Worm (Caenorhabditis elegans) whole organism, L1 larva: ENCODE results near the gene B0250.7.

Experiments
- C04F5.9 ChIP-seq: sonication (generic microtip); optimal IDR thresholded peaks from 2 replicates; lab custom pipeline; 2016; ENCODE audit warnings: missing genetic modification characterization, missing compliant biosample characterization
- C16A3.4 ChIP-seq: fragments of 150-350 bp; optimal IDR thresholded peaks from 2 replicates; lab custom pipeline; 2014; ENCODE audit warnings: missing biosample characterization, missing genetic modification characterization
- Y116A8C.19 ChIP-seq: sonication (generic microtip); optimal IDR thresholded peaks from 2 replicates; lab custom pipeline; 2016; ENCODE audit warnings: missing compliant biosample characterization, missing genetic modification characterization, borderline replicate concordance
- aly-2 ChIP-seq: fragments of 150-350 bp; optimal IDR thresholded peaks from 2 replicates; lab custom pipeline; 2014; ENCODE audit warnings: missing biosample characterization, missing genetic modification characterization
- ama-1 ChIP-seq: fragments of 150-350 bp; optimal IDR thresholded peaks from 2 replicates; lab custom pipeline; 2014
- blmp-1 ChIP-seq: fragments of 150-350 bp; optimal IDR thresholded peaks from 2 replicates; lab custom pipeline; 2014; ENCODE audit warnings: missing biosample characterization, missing genetic modification characterization
- ceh-63 ChIP-seq: fragments of 200-800 bp; sonication (Bioruptor generic); optimal IDR thresholded peaks from 2 replicates; lab custom pipeline; 2018; ENCODE audit warnings: mild to moderate bottlenecking, missing genetic modification characterization, missing compliant biosample characterization
- ceh-82 ChIP-seq, 3 experiments: fragments of 150-350 bp in 1 of 3; sonication (generic microtip) in 2 of 3; optimal IDR thresholded peaks; 2 replicates each; lab custom pipeline; 2014 to 2017; ENCODE audit warnings: missing biosample characterization in 3 of 3, missing genetic modification characterization in 3 of 3
- ceh-88 ChIP-seq: fragments of 200-800 bp; sonication (Bioruptor generic); IDR thresholded peaks from 2 replicates; pipeline ENCODE4 v1.3.6; 2022; ENCODE audit warnings: missing genetic modification characterization, missing compliant biosample characterization
- ces-1 ChIP-seq: fragments of 150-350 bp; optimal IDR thresholded peaks from 2 replicates; lab custom pipeline; 2014; ENCODE audit warnings: missing biosample characterization, missing genetic modification reagents, missing genetic modification characterization
- dpl-1 ChIP-seq, 3 experiments: fragments of 150-350 bp in 2 of 3; sonication (generic microtip) in 1 of 3; optimal IDR thresholded peaks; 2 replicates each; lab custom pipeline; 2014 to 2017; ENCODE audit warnings: missing biosample characterization in 3 of 3, missing genetic modification characterization in 3 of 3, missing genetic modification reagents in 3 of 3
- dsc-1 ChIP-seq: sonication (generic microtip); optimal IDR thresholded peaks from 2 replicates; lab custom pipeline; 2016; ENCODE audit warnings: mild to moderate bottlenecking, missing genetic modification characterization, missing compliant biosample characterization
- efl-3 ChIP-seq: fragments of 200-800 bp; sonication (Bioruptor generic); optimal IDR thresholded peaks from 2 replicates; lab custom pipeline; 2018; ENCODE audit warnings: mild to moderate bottlenecking, missing genetic modification characterization, missing compliant biosample characterization
- egl-13 ChIP-seq: sonication (generic microtip); optimal IDR thresholded peaks from 2 replicates; lab custom pipeline; 2016; ENCODE audit warnings: missing genotype, missing genetic modification reagents, missing genetic modification characterization, missing compliant biosample characterization
- elt-3 ChIP-seq, 6 experiments: fragments of 150-350 bp in 1 of 6; sonication (generic microtip); optimal IDR thresholded peaks; 2 replicates each; lab custom pipeline; 2017 to 2018; ENCODE audit warnings: missing biosample characterization in 6 of 6, missing genetic modification characterization in 6 of 6, inconsistent platforms in 1 of 6
- fkh-8 ChIP-seq: sonication (generic microtip); optimal IDR thresholded peaks from 2 replicates; lab custom pipeline; 2016; ENCODE audit warnings: mild to moderate bottlenecking, missing genetic modification characterization, missing compliant biosample characterization
- fos-1 ChIP-seq: fragments of 150-350 bp; optimal IDR thresholded peaks from 2 replicates; lab custom pipeline; 2014; ENCODE audit warnings: missing biosample characterization, missing genetic modification characterization
- grh-1 ChIP-seq: fragments of 200-800 bp; sonication (Bioruptor generic); IDR thresholded peaks from 2 replicates; pipeline ENCODE4 v1.3.6; 2022; ENCODE audit warnings: missing genetic modification reagents, missing genetic modification characterization, missing compliant biosample characterization
- hlh-17 ChIP-seq: fragments of 200-800 bp; sonication (Bioruptor generic); optimal IDR thresholded peaks from 2 replicates; lab custom pipeline; 2018; ENCODE audit warnings: missing genetic modification characterization, mild to moderate bottlenecking, missing compliant biosample characterization, moderate library complexity, borderline replicate concordance
- hpl-2 ChIP-seq: fragments of 150-350 bp; optimal IDR thresholded peaks from 2 replicates; lab custom pipeline; 2014; ENCODE audit warnings: missing biosample characterization, missing genetic modification reagents, missing genetic modification characterization
- irx-1 ChIP-seq: sonication (generic microtip); optimal IDR thresholded peaks from 2 replicates; lab custom pipeline; 2016; ENCODE audit warnings: missing genetic modification characterization, missing compliant biosample characterization
- lin-13 ChIP-seq: fragments of 150-350 bp; optimal IDR thresholded peaks from 2 replicates; lab custom pipeline; 2014; ENCODE audit warnings: missing biosample characterization, missing genetic modification reagents, missing genetic modification characterization
- lin-14 ChIP-seq: fragments of 200-800 bp; sonication (Bioruptor generic); optimal IDR thresholded peaks from 2 replicates; lab custom pipeline; 2018; ENCODE audit warnings: mild to moderate bottlenecking, missing genetic modification characterization, moderate library complexity, missing compliant biosample characterization
- lin-15B ChIP-seq: fragments of 150-350 bp; sonication (generic microtip); optimal IDR thresholded peaks from 3 replicates; lab custom pipeline; 2014; ENCODE audit warnings: missing biosample characterization, missing genetic modification characterization
- lin-35 ChIP-seq, 2 experiments: fragments of 150-350 bp; optimal IDR thresholded peaks; 2 replicates each; lab custom pipeline; 2014; ENCODE audit warnings: missing biosample characterization in 2 of 2, missing genetic modification characterization in 2 of 2, missing genetic modification reagents in 2 of 2
- lsy-2 ChIP-seq, 2 experiments: fragments of 150-350 bp; optimal IDR thresholded peaks; 2 replicates each; lab custom pipeline; 2014; ENCODE audit warnings: missing biosample characterization in 2 of 2, missing genetic modification characterization in 2 of 2
- mab-9 ChIP-seq: fragments of 200-800 bp; sonication (Bioruptor generic); IDR thresholded peaks from 2 replicates; pipeline ENCODE4 v1.3.6; 2022; ENCODE audit warnings: missing genetic modification reagents, missing genetic modification characterization, missing compliant biosample characterization
- mep-1 ChIP-seq: fragments of 150-350 bp; optimal IDR thresholded peaks from 2 replicates; lab custom pipeline; 2014; ENCODE audit warnings: missing biosample characterization, missing genetic modification characterization
- nhr-12 ChIP-seq: sonication (generic microtip); optimal IDR thresholded peaks from 2 replicates; lab custom pipeline; 2017; ENCODE audit warnings: missing biosample characterization, missing genetic modification characterization
- nhr-19 ChIP-seq: fragments of 200-800 bp; sonication (Bioruptor generic); conservative IDR thresholded peaks from 2 replicates; pipeline ENCODE4 v1.3.6; 2022; ENCODE audit warnings: missing genetic modification characterization, missing compliant biosample characterization
- nhr-20 ChIP-seq: sonication (generic microtip); optimal IDR thresholded peaks from 2 replicates; lab custom pipeline; 2016; ENCODE audit warnings: mild to moderate bottlenecking, missing genetic modification characterization, missing compliant biosample characterization
- nhr-237 ChIP-seq: fragments of 150-350 bp; optimal IDR thresholded peaks from 2 replicates; lab custom pipeline; 2014; ENCODE audit warnings: missing biosample characterization, missing genetic modification characterization
- nhr-47 ChIP-seq: sonication (generic microtip); optimal IDR thresholded peaks from 2 replicates; lab custom pipeline; 2016; ENCODE audit warnings: mild to moderate bottlenecking, missing genetic modification characterization, moderate library complexity, missing compliant biosample characterization
- nhr-76 ChIP-seq: sonication (generic microtip); optimal IDR thresholded peaks from 2 replicates; lab custom pipeline; 2017; ENCODE audit warnings: missing biosample characterization, missing genetic modification characterization
- nhr-77 ChIP-seq: fragments of 150-350 bp; optimal IDR thresholded peaks from 2 replicates; lab custom pipeline; 2014; ENCODE audit warnings: missing biosample characterization, missing genetic modification characterization
- nhr-90 ChIP-seq: sonication (generic microtip); optimal IDR thresholded peaks from 2 replicates; lab custom pipeline; 2016; ENCODE audit warnings: mild to moderate bottlenecking, missing genetic modification characterization, missing compliant biosample characterization; ENCODE audit not compliant: poor library complexity
- pag-3 ChIP-seq: sonication (generic microtip); optimal IDR thresholded peaks from 2 replicates; lab custom pipeline; 2017; ENCODE audit warnings: missing genetic modification characterization, mild to moderate bottlenecking, missing compliant biosample characterization, antibody characterized with exemption, borderline replicate concordance; ENCODE audit not compliant: insufficient read depth
- pax-3 ChIP-seq: fragments of 200-800 bp; sonication (Bioruptor generic); optimal IDR thresholded peaks from 2 replicates; lab custom pipeline; 2018; ENCODE audit warnings: mild to moderate bottlenecking, missing genetic modification characterization, moderate library complexity, missing compliant biosample characterization
- skn-1 ChIP-seq: fragments of 150-350 bp; optimal IDR thresholded peaks from 2 replicates; lab custom pipeline; 2014; ENCODE audit warnings: missing biosample characterization, missing genetic modification characterization
- snpc-4 ChIP-seq: fragments of 150-350 bp; optimal IDR thresholded peaks from 2 replicates; lab custom pipeline; 2014; ENCODE audit warnings: missing biosample characterization, missing genetic modification characterization
- sox-4 ChIP-seq: sonication (generic microtip); optimal IDR thresholded peaks from 2 replicates; lab custom pipeline; 2016; ENCODE audit warnings: missing genetic modification characterization, missing compliant biosample characterization
- sptf-1 ChIP-seq: fragments of 150-350 bp; optimal IDR thresholded peaks from 2 replicates; lab custom pipeline; 2014; ENCODE audit warnings: missing biosample characterization, missing genetic modification characterization
- swsn-7 ChIP-seq: sonication (generic microtip); optimal IDR thresholded peaks from 2 replicates; lab custom pipeline; 2016; ENCODE audit warnings: missing genetic modification characterization, missing compliant biosample characterization
- tlp-1 ChIP-seq: fragments of 150-350 bp; optimal IDR thresholded peaks from 2 replicates; lab custom pipeline; 2014; ENCODE audit warnings: missing biosample characterization, missing genetic modification characterization
- unc-130 ChIP-seq: fragments of 150-350 bp; optimal IDR thresholded peaks from 2 replicates; lab custom pipeline; 2017; ENCODE audit warnings: missing biosample characterization, missing genetic modification characterization, inconsistent platforms
- unc-30 ChIP-seq: sonication (generic microtip); optimal IDR thresholded peaks from 2 replicates; lab custom pipeline; 2017; ENCODE audit warnings: missing biosample characterization, missing genetic modification characterization
- unc-86 ChIP-seq: sonication (generic microtip); optimal IDR thresholded peaks from 2 replicates; lab custom pipeline; 2016; ENCODE audit warnings: missing genetic modification characterization, missing compliant biosample characterization
- xbp-1 ChIP-seq: sonication (generic microtip); optimal IDR thresholded peaks from 2 replicates; lab custom pipeline; 2016; ENCODE audit warnings: missing genetic modification characterization, missing compliant biosample characterization
- zip-4 ChIP-seq: fragments of 200-800 bp; sonication (Bioruptor generic); optimal IDR thresholded peaks from 2 replicates; lab custom pipeline; 2018; ENCODE audit warnings: mild to moderate bottlenecking, missing genetic modification characterization, moderate library complexity, missing compliant biosample characterization
- ztf-11 ChIP-seq, 2 experiments: sonication (generic microtip); optimal IDR thresholded peaks; 2 replicates each; lab custom pipeline; 2016 to 2017; ENCODE audit warnings: missing genetic modification characterization in 2 of 2, missing biosample characterization in 1 of 2, missing compliant biosample characterization in 1 of 2

Gene B0250.7

DNA sequence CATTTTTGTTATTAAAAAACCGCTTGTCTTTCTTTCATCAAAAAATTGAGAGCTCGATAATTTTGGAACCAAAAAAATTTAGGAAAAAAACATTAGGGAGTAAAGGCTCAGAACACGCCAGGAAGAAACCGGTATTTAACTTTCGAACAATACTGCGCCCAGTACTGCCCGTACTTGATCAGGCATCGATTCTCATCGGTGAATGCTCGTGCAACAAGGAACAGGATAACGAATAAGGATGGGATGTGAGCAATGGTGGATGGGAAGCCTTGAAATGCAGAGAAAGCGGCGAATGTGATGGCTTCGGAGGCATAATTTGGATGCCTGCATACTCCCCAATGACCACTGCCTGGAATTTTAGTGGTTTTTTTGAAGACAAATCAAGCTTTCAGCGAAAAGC lies 4.9 kb upstream of the B0250.7 start (continued):
- TF ChIP-seq sox-4 (tag; lab: Kevin White, UChicago): no peak
- TF ChIP-seq, all 84 proteins: peak for 0

DNA sequence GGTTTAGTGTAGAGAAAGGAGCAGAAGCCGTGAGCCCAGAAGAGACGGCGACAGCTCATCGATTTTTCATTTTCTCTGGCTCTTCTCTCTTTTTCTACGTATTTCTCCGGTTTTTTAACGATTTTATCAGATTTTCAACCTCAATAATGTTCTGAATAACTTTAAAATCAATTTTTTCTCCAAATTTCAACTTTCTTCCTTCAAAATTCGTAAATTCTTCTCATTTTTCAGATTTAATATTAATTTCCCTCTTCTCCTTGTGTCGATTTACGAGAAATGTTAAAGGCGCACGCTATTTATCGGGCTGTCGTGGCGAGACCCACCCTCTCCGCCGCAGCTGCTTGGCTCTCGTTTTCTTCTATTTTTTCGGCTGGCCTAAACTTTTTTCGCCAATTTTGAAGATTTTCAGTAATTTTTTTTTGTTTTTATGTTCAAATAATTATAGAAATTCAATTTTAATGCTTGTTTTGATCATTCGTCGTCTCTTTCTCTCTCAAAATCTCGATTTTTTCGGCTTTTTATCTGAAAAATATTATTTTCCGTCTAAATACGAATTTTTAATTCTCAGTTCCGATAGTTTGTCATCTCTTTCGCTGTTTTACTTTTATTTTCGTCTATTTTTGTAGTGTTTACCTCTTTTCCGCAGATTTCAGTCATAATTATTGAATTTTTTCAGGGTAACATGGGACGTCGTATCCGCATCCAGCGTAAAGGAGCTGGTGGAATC lies 3.3 kb upstream of the B0250.7 start, which contains the start of the genes calf-1 and rpl-2:
Gene calf-1, minus strand, starts transcription at position 77 of the 727 bp plus-strand sequence.
Gene rpl-2, plus strand, starts transcription at position 677 of the 727 bp plus-strand sequence.
- TF ChIP-seq tlp-1 (tag; lab: Kevin White, UChicago) (no peak), nhr-237 (tag; lab: Kevin White, UChicago) (peak; percentile 9), hpl-2 (GFP tag; lab: Kevin White, UChicago) (no peak), lin-14 (GFP tag; lab: Kevin White, UChicago) (no peak), fkh-8 (tag; lab: Kevin White, UChicago) (peak; percentile 59), grh-1 (GFP tag; lab: Robert Waterston, UW) (no peak), skn-1 (tag; lab: Kevin White, UChicago) (peak; percentile 65), blmp-1 (tag; lab: Kevin White, UChicago) (peak; percentile 60), ces-1 (GFP tag; lab: Kevin White, UChicago) (no peak), sox-4 (tag; lab: Kevin White, UChicago) (no peak), nhr-19 (GFP tag; lab: Robert Waterston, UW) (peak; percentile 43), C16A3.4 (tag; lab: Kevin White, UChicago) (peak; percentile 67), nhr-12 (tag; lab: Kevin White, UChicago) (no peak), C04F5.9 (tag; lab: Kevin White, UChicago) (no peak), sptf-1 (tag; lab: Kevin White, UChicago) (no peak), lsy-2 (tag; optimal IDR thresholded peaks at IDR 0.05; lab: Kevin White, UChicago) (peak; percentile 33 to 86), snpc-4 (tag; lab: Kevin White, UChicago) (no peak), mab-9 (no peak), lin-15B (no peak), swsn-7 (tag; lab: Kevin White, UChicago) (peak; percentile 53), dsc-1 (tag; lab: Kevin White, UChicago) (peak; percentile 57), lin-35 (GFP tag; optimal IDR thresholded peaks at IDR 0.05; lab: Kevin White, UChicago) (peak; percentile 62 to 84), unc-86 (tag; lab: Kevin White, UChicago) (no peak), nhr-20 (tag; lab: Kevin White, UChicago) (peak; percentile 51), unc-30 (tag; lab: Kevin White, UChicago) (no peak), hlh-17 (GFP tag; lab: Kevin White, UChicago) (no peak), elt-3 (tag; optimal IDR thresholded peaks at IDR 0.05; lab: Kevin White, UChicago) (peak in 1 of 6 experiments; percentile 51), pax-3 (tag; lab: Kevin White, UChicago) (no peak), xbp-1 (tag; lab: Kevin White, UChicago) (peak; percentile 59), egl-13 (tag; lab: Kevin White, UChicago) (no peak), nhr-47 (peak; percentile 69), Y116A8C.19 (tag; lab: Kevin White, UChicago) (no peak), mep-1 (tag; lab: Kevin White, UChicago) (peak; percentile 79), fos-1 (tag; lab: Kevin White, UChicago) (no peak), ama-1 (no peak), irx-1 (no peak), pag-3 (no peak), zip-4 (GFP tag; lab: Kevin White, UChicago) (no peak), nhr-76 (no peak), nhr-90 (no peak), ceh-63 (GFP tag; lab: Kevin White, UChicago) (no peak), aly-2 (no peak), ceh-82 (tag; optimal IDR thresholded peaks at IDR 0.05; lab: Kevin White, UChicago) (peak; percentile 24 to 61 (median 59)), lin-13 (peak; percentile 28), nhr-77 (tag; lab: Kevin White, UChicago) (peak; percentile 14), ceh-88 (GFP tag; lab: Robert Waterston, UW) (no peak), unc-130 (peak; percentile 42), dpl-1 (GFP tag; optimal IDR thresholded peaks at IDR 0.05; lab: Kevin White, UChicago) (peak; percentile 55 to 67 (median 63)), efl-3 (GFP tag; lab: Kevin White, UChicago) (no peak), ztf-11 (tag; optimal IDR thresholded peaks at IDR 0.05; lab: Kevin White, UChicago) (no peak)
